ENCODE assay signal across 3 worm cellular contexts in genomic region chrIII:1951388-1951787, ce11.
TF ChIP-seq lines count a peak whose summit lies in the region.

TSS of gene F53A3.7 (plus strand) at chrIII:1951526.

TF ChIP-seq in whole organism, L1 larva, 84 proteins besides CTCF, POLR2A, EP300 and RAD21 (continued from another document and continues in another):
- TF ChIP-seq jun-1 (tag; optimal IDR thresholded peaks at IDR 0.05; lab: Kevin White, UChicago) = no peak
- no peak for TF ChIP-seq nhr-28 (tag; optimal IDR thresholded peaks at IDR 0.05; lab: Kevin White, UChicago)
- no peak for TF ChIP-seq unc-30 (tag; optimal IDR thresholded peaks at IDR 0.05; lab: Kevin White, UChicago)
- TF ChIP-seq ztf-4 (tag; optimal IDR thresholded peaks at IDR 0.05; lab: Kevin White, UChicago) = no peak
- TF ChIP-seq lir-3 (tag; optimal IDR thresholded peaks at IDR 0.05; lab: Kevin White, UChicago; ENCODE audit: poor library complexity) = no peak
- TF ChIP-seq nhr-85 (tag; lab: Kevin White, UChicago) = peak; percentile 63
- TF ChIP-seq nhr-12 (tag; optimal IDR thresholded peaks at IDR 0.05; lab: Kevin White, UChicago) = no peak
- no peak for TF ChIP-seq unc-62 (GFP tag; optimal IDR thresholded peaks at IDR 0.05; lab: Kevin White, UChicago)
- TF ChIP-seq nhr-76 (tag; optimal IDR thresholded peaks at IDR 0.05; lab: Kevin White, UChicago) = no peak
- TF ChIP-seq nhr-71 (tag; optimal IDR thresholded peaks at IDR 0.05; lab: Kevin White, UChicago) = no peak
- TF ChIP-seq tlp-1 (tag; optimal IDR thresholded peaks at IDR 0.05; lab: Kevin White, UChicago) = no peak
- TF ChIP-seq lin-35 (GFP tag; optimal IDR thresholded peaks at IDR 0.05; lab: Kevin White, UChicago) = no peak
- no peak for TF ChIP-seq pqm-1 (tag; optimal IDR thresholded peaks at IDR 0.05; lab: Kevin White, UChicago)
- no peak for TF ChIP-seq sup-37 (GFP tag; optimal IDR thresholded peaks at IDR 0.05; lab: Kevin White, UChicago)
- no peak for TF ChIP-seq fkh-8 (tag; optimal IDR thresholded peaks at IDR 0.05; lab: Kevin White, UChicago)
- TF ChIP-seq ztf-11 (tag; optimal IDR thresholded peaks at IDR 0.05; lab: Kevin White, UChicago) = no peak
- TF ChIP-seq Y116A8C.19 (tag; optimal IDR thresholded peaks at IDR 0.05; lab: Kevin White, UChicago; ENCODE audit: borderline replicate concordance) = no peak
- no peak for TF ChIP-seq zip-4 (GFP tag; optimal IDR thresholded peaks at IDR 0.05; lab: Kevin White, UChicago)
- TF ChIP-seq snu-23 (GFP tag; optimal IDR thresholded peaks at IDR 0.05; lab: Kevin White, UChicago) = no peak
- TF ChIP-seq swsn-7 (tag; optimal IDR thresholded peaks at IDR 0.05; lab: Kevin White, UChicago) = peak; percentile 4
- TF ChIP-seq alr-1 (tag; optimal IDR thresholded peaks at IDR 0.05; lab: Kevin White, UChicago; ENCODE audit: borderline replicate concordance) = no peak
- no peak for TF ChIP-seq egl-13 (tag; optimal IDR thresholded peaks at IDR 0.05; lab: Kevin White, UChicago)
- TF ChIP-seq ceh-90 (tag; optimal IDR thresholded peaks at IDR 0.05; lab: Kevin White, UChicago) = no peak
- TF ChIP-seq grh-1 (GFP tag; IDR thresholded peaks at IDR 0.05; lab: Robert Waterston, UW) = no peak
- no peak for TF ChIP-seq ceh-82 (tag; optimal IDR thresholded peaks at IDR 0.05; lab: Kevin White, UChicago)
- TF ChIP-seq fkh-4 (tag; optimal IDR thresholded peaks at IDR 0.05; lab: Kevin White, UChicago; ENCODE audit: borderline replicate concordance) = no peak
- no peak for TF ChIP-seq mdl-1 (tag; optimal IDR thresholded peaks at IDR 0.05; lab: Kevin White, UChicago)
- TF ChIP-seq C34B4.2 (tag; optimal IDR thresholded peaks at IDR 0.05; lab: Kevin White, UChicago) = no peak
- TF ChIP-seq aha-1 (tag; optimal IDR thresholded peaks at IDR 0.05; lab: Kevin White, UChicago) = no peak
- peak; percentile 18 for TF ChIP-seq nhr-90 (tag; optimal IDR thresholded peaks at IDR 0.05; lab: Kevin White, UChicago; ENCODE audit: poor library complexity)
- TF ChIP-seq irx-1 (tag; optimal IDR thresholded peaks at IDR 0.05; lab: Kevin White, UChicago) = no peak
- TF ChIP-seq F16B12.6 (tag; optimal IDR thresholded peaks at IDR 0.05; lab: Kevin White, UChicago) = no peak
- no peak for TF ChIP-seq aly-2 (tag; optimal IDR thresholded peaks at IDR 0.05; lab: Kevin White, UChicago)
- no peak for TF ChIP-seq lin-15B (tag; optimal IDR thresholded peaks at IDR 0.05; lab: Kevin White, UChicago)
- peak; percentile 1 for TF ChIP-seq efl-3 (GFP tag; optimal IDR thresholded peaks at IDR 0.05; lab: Kevin White, UChicago)
- no peak for TF ChIP-seq fkh-10 (GFP tag; optimal IDR thresholded peaks at IDR 0.05; lab: Kevin White, UChicago)
- no peak for TF ChIP-seq nhr-77 (tag; optimal IDR thresholded peaks at IDR 0.05; lab: Kevin White, UChicago)
- TF ChIP-seq blmp-1 (tag; optimal IDR thresholded peaks at IDR 0.05; lab: Kevin White, UChicago) = no peak
- no peak for TF ChIP-seq pag-3 (tag; optimal IDR thresholded peaks at IDR 0.05; lab: Kevin White, UChicago; ENCODE audit: borderline replicate concordance, insufficient read depth)
- no peak for TF ChIP-seq C16A3.4 (tag; optimal IDR thresholded peaks at IDR 0.05; lab: Kevin White, UChicago)
- no peak for TF ChIP-seq ets-5 (GFP tag; IDR thresholded peaks at IDR 0.05; lab: Robert Waterston, UW)
- TF ChIP-seq egl-27 (tag; optimal IDR thresholded peaks at IDR 0.05; lab: Kevin White, UChicago) = peak in 1 of 2 experiments; percentile 14
- peak; percentile 8 to 22 for TF ChIP-seq efl-1 (optimal IDR thresholded peaks at IDR 0.05; lab: Kevin White, UChicago)
- TF ChIP-seq efl-1 (GFP tag; optimal IDR thresholded peaks at IDR 0.05 in 1 of 2; lab: Kevin White, UChicago) = peak in 1 of 2 experiments; percentile 86
- no peak for TF ChIP-seq nhr-84 (tag; optimal IDR thresholded peaks at IDR 0.05; lab: Kevin White, UChicago)

TF ChIP-seq in whole organism, L4 larva, 104 proteins besides CTCF, POLR2A, EP300 and RAD21 (continued from another document):
- TF ChIP-seq set-16 (GFP tag; IDR thresholded peaks at IDR 0.05; lab: Robert Waterston, UW) = no peak
- peak; percentile 41; the same call in 1 of the 2 replicates for TF ChIP-seq tra-1 (GFP tag; IDR thresholded peaks at IDR 0.05; lab: Robert Waterston, UW)
- no peak for TF ChIP-seq lin-13 (GFP tag; optimal IDR thresholded peaks at IDR 0.05; lab: Kevin White, UChicago)
- TF ChIP-seq nhr-76 (tag; optimal IDR thresholded peaks at IDR 0.05; lab: Kevin White, UChicago) = no peak
- peak in 1 of 2 experiments; percentile 45; a peak in 1 of 4 replicates for TF ChIP-seq madf-5 (GFP tag; IDR thresholded peaks at IDR 0.05; lab: Robert Waterston, UW)
- TF ChIP-seq hlh-30 (tag; optimal IDR thresholded peaks at IDR 0.05; lab: Kevin White, UChicago; ENCODE audit: insufficient read depth) = no peak
- TF ChIP-seq T20F7.1 (GFP tag; optimal IDR thresholded peaks at IDR 0.05; lab: Kevin White, UChicago) = peak; percentile 58
- peak; percentile 60 for TF ChIP-seq nhr-111 (GFP tag; optimal IDR thresholded peaks at IDR 0.05; lab: Kevin White, UChicago)
- TF ChIP-seq nhr-25 (tag; optimal IDR thresholded peaks at IDR 0.05; lab: Kevin White, UChicago; ENCODE audit: borderline replicate concordance, insufficient read depth) = no peak
- TF ChIP-seq T26A8.4 (GFP tag; IDR thresholded peaks at IDR 0.05; lab: Robert Waterston, UW) = no peak
- TF ChIP-seq sdz-12 (GFP tag; optimal IDR thresholded peaks at IDR 0.05; lab: Kevin White, UChicago) = peak; percentile 63
- TF ChIP-seq zag-1 (tag; optimal IDR thresholded peaks at IDR 0.05; lab: Kevin White, UChicago) = no peak
- TF ChIP-seq tag-97 (GFP tag; IDR thresholded peaks at IDR 0.05; lab: Robert Waterston, UW) = no peak
- peak; percentile 74 for TF ChIP-seq Y48G9A.11 (GFP tag; IDR thresholded peaks at IDR 0.05; lab: Robert Waterston, UW)
- no peak for TF ChIP-seq daf-16 (GFP tag; optimal IDR thresholded peaks at IDR 0.05; lab: Kevin White, UChicago)
- TF ChIP-seq daf-16 (tag; optimal IDR thresholded peaks at IDR 0.05; lab: Kevin White, UChicago) = peak; percentile 38
- TF ChIP-seq Y105C5A.15 (GFP tag; IDR thresholded peaks at IDR 0.05; lab: Robert Waterston, UW) = peak; percentile 67; the same call in 1 of the 2 replicates
- TF ChIP-seq skn-1 (tag; optimal IDR thresholded peaks at IDR 0.05; lab: Kevin White, UChicago) = no peak
- 0 out of 2 replicates have a peak, but pooled peaks have one; percentile 60 for TF ChIP-seq nhr-42 (GFP tag; IDR thresholded peaks at IDR 0.05; lab: Robert Waterston, UW)
- TF ChIP-seq ama-1 (optimal IDR thresholded peaks at IDR 0.05; lab: Kevin White, UChicago) = peak; percentile 64
- TF ChIP-seq pqm-1 (tag; optimal IDR thresholded peaks at IDR 0.05; lab: Kevin White, UChicago) = no peak
- TF ChIP-seq aha-1 (tag; lab: Kevin White, UChicago) = peak; percentile 81
- no peak for TF ChIP-seq ceh-32 (tag; optimal IDR thresholded peaks at IDR 0.05; lab: Kevin White, UChicago; ENCODE audit: poor library complexity)
- TF ChIP-seq F49E8.2 (tag; optimal IDR thresholded peaks at IDR 0.05; lab: Kevin White, UChicago; ENCODE audit: borderline replicate concordance) = peak; percentile 30
- peak; percentile 61; the same call in 1 of the 2 replicates for TF ChIP-seq D1046.2 (GFP tag; IDR thresholded peaks at IDR 0.05; lab: Robert Waterston, UW)
- TF ChIP-seq lin-1 (GFP tag; IDR thresholded peaks at IDR 0.05; lab: Robert Waterston, UW) = 0 out of 2 replicates have a peak, but pooled peaks have one; percentile 7
- TF ChIP-seq rbr-2 (tag; optimal IDR thresholded peaks at IDR 0.05; lab: Kevin White, UChicago) = peak; percentile 9
- peak; percentile 45; the same call in 1 of the 2 replicates for TF ChIP-seq zfp-3 (GFP tag; conservative IDR thresholded peaks at IDR 0.05; lab: Robert Waterston, UW)

TF ChIP-seq in whole organism, young adult, 124 proteins besides CTCF, POLR2A, EP300 and RAD21 (continued from another document and continues in another):
- TF ChIP-seq lin-40 (tag; optimal IDR thresholded peaks at IDR 0.05; lab: Kevin White, UChicago) = no peak
- TF ChIP-seq snpc-3.4 (tag; optimal IDR thresholded peaks at IDR 0.05; lab: Kevin White, UChicago) = peak; percentile 72
- TF ChIP-seq madf-10 (tag; optimal IDR thresholded peaks at IDR 0.05; lab: Kevin White, UChicago) = no peak
- TF ChIP-seq lsy-27 (tag; optimal IDR thresholded peaks at IDR 0.05; lab: Kevin White, UChicago; ENCODE audit: borderline replicate concordance, insufficient read depth) = no peak
- no peak for TF ChIP-seq athp-1 (tag; optimal IDR thresholded peaks at IDR 0.05; lab: Kevin White, UChicago)
- no peak for TF ChIP-seq akir-1 (GFP tag; optimal IDR thresholded peaks at IDR 0.05; lab: Kevin White, UChicago)
- TF ChIP-seq cebp-1 (GFP tag; IDR thresholded peaks at IDR 0.05; lab: Robert Waterston, UW) = no peak
- TF ChIP-seq cebp-1 (tag; optimal IDR thresholded peaks at IDR 0.05; lab: Kevin White, UChicago) = no peak
- TF ChIP-seq F10E7.11 (tag; optimal IDR thresholded peaks at IDR 0.05; lab: Kevin White, UChicago) = no peak
- TF ChIP-seq lin-54 (GFP tag; optimal IDR thresholded peaks at IDR 0.05; lab: Kevin White, UChicago) = peak; percentile 43
- TF ChIP-seq mes-4 (tag; optimal IDR thresholded peaks at IDR 0.05; lab: Kevin White, UChicago) = no peak
- peak; percentile 30; the same call in 1 of the 2 replicates for TF ChIP-seq ceh-100 (GFP tag; IDR thresholded peaks at IDR 0.05; lab: Robert Waterston, UW)
- TF ChIP-seq ceh-58 (GFP tag; IDR thresholded peaks at IDR 0.05; lab: Robert Waterston, UW) = no peak
- no peak for TF ChIP-seq nhr-90 (tag; optimal IDR thresholded peaks at IDR 0.05; lab: Kevin White, UChicago)
- no peak for TF ChIP-seq fkh-3 (tag; optimal IDR thresholded peaks at IDR 0.05; lab: Kevin White, UChicago)
- TF ChIP-seq hlh-12 (tag; optimal IDR thresholded peaks at IDR 0.05; lab: Kevin White, UChicago) = no peak
- no peak for TF ChIP-seq nhr-27 (tag; optimal IDR thresholded peaks at IDR 0.05; lab: Kevin White, UChicago)
- TF ChIP-seq chd-7 (tag; optimal IDR thresholded peaks at IDR 0.05; lab: Kevin White, UChicago) = no peak
- peak; percentile 17 for TF ChIP-seq tbp1 (GFP tag; optimal IDR thresholded peaks at IDR 0.05; lab: Kevin White, UChicago)
- no peak for TF ChIP-seq sptf-2 (GFP tag; optimal IDR thresholded peaks at IDR 0.05; lab: Kevin White, UChicago)
- TF ChIP-seq aptf-3 (GFP tag; IDR thresholded peaks at IDR 0.05; lab: Robert Waterston, UW) = no peak
- no peak for TF ChIP-seq snpc-1.1 (tag; optimal IDR thresholded peaks at IDR 0.05; lab: Kevin White, UChicago; ENCODE audit: insufficient read depth)
- no peak for TF ChIP-seq D2030.7 (GFP tag; IDR thresholded peaks at IDR 0.05; lab: Robert Waterston, UW)
- no peak for TF ChIP-seq ztf-25 (GFP tag; IDR thresholded peaks at IDR 0.05; lab: Robert Waterston, UW)
- TF ChIP-seq lag-1 (GFP tag; IDR thresholded peaks at IDR 0.05; lab: Robert Waterston, UW) = no peak
- no peak for TF ChIP-seq hlh-26 (GFP tag; conservative IDR thresholded peaks at IDR 0.05; lab: Robert Waterston, UW)
- no peak for TF ChIP-seq ztf-28 (GFP tag; IDR thresholded peaks at IDR 0.05; lab: Robert Waterston, UW)
- peak; percentile 0 for TF ChIP-seq tlf-1 (GFP tag; optimal IDR thresholded peaks at IDR 0.05; lab: Kevin White, UChicago)
- no peak for TF ChIP-seq bed-1 (GFP tag; IDR thresholded peaks at IDR 0.05; lab: Robert Waterston, UW)
- TF ChIP-seq ztf-22 (GFP tag; optimal IDR thresholded peaks at IDR 0.05; lab: Kevin White, UChicago) = no peak
- TF ChIP-seq B0336.3 (GFP tag; IDR thresholded peaks at IDR 0.05; lab: Robert Waterston, UW) = peak; percentile 89
- TF ChIP-seq egl-44 (GFP tag; IDR thresholded peaks at IDR 0.05; lab: Robert Waterston, UW) = no peak
- TF ChIP-seq F37B4.10 (GFP tag; IDR thresholded peaks at IDR 0.05; lab: Robert Waterston, UW) = no peak
- TF ChIP-seq F49E8.2 (tag; optimal IDR thresholded peaks at IDR 0.05; lab: Kevin White, UChicago; ENCODE audit: insufficient read depth) = no peak
- no peak for TF ChIP-seq nhr-120 (GFP tag; IDR thresholded peaks at IDR 0.05; lab: Robert Waterston, UW)
- peak; percentile 63 for TF ChIP-seq repo-1 (tag; optimal IDR thresholded peaks at IDR 0.05; lab: Kevin White, UChicago)
- TF ChIP-seq F57A8.1 (GFP tag; optimal IDR thresholded peaks at IDR 0.05; lab: Kevin White, UChicago) = no peak
- TF ChIP-seq F22D6.2 (tag; optimal IDR thresholded peaks at IDR 0.05; lab: Kevin White, UChicago) = no peak
- TF ChIP-seq ceh-40 (GFP tag; IDR thresholded peaks at IDR 0.05; lab: Robert Waterston, UW) = no peak
- no peak for TF ChIP-seq ets-4 (GFP tag; optimal IDR thresholded peaks at IDR 0.05; lab: Kevin White, UChicago)
- TF ChIP-seq attf-3 (GFP tag; conservative IDR thresholded peaks at IDR 0.05; lab: Robert Waterston, UW) = no peak
- TF ChIP-seq nhr-80 (tag; optimal IDR thresholded peaks at IDR 0.05; lab: Kevin White, UChicago) = no peak
- TF ChIP-seq snpc-1.3 (tag; optimal IDR thresholded peaks at IDR 0.05; lab: Kevin White, UChicago; ENCODE audit: insufficient read depth) = no peak
- TF ChIP-seq Y53G8AR.9 (GFP tag; conservative IDR thresholded peaks at IDR 0.05; lab: Robert Waterston, UW) = peak; percentile 69; the same call in 1 of the 2 replicates
- no peak; the same call in 1 of the 2 replicates for TF ChIP-seq rcor-1 (GFP tag; IDR thresholded peaks at IDR 0.05; lab: Robert Waterston, UW)
- TF ChIP-seq dpff-1 (tag; optimal IDR thresholded peaks at IDR 0.05; lab: Kevin White, UChicago) = no peak
- no peak for TF ChIP-seq ZK185.1 (tag; optimal IDR thresholded peaks at IDR 0.05; lab: Kevin White, UChicago; ENCODE audit: poor library complexity, severe bottlenecking)
- TF ChIP-seq let-607 (tag; optimal IDR thresholded peaks at IDR 0.05; lab: Kevin White, UChicago) = no peak
- no peak for TF ChIP-seq K11D2.4 (GFP tag; IDR thresholded peaks at IDR 0.05; lab: Robert Waterston, UW)
- no peak for TF ChIP-seq nfyb-1 (GFP tag; IDR thresholded peaks at IDR 0.05; lab: Robert Waterston, UW)
- no peak for TF ChIP-seq bed-2 (GFP tag; IDR thresholded peaks at IDR 0.05; lab: Robert Waterston, UW)
- no peak for TF ChIP-seq Y79H2A.3 (GFP tag; conservative IDR thresholded peaks at IDR 0.05; lab: Robert Waterston, UW)
- no peak for TF ChIP-seq egrh-3 (GFP tag; IDR thresholded peaks at IDR 0.05; lab: Robert Waterston, UW)
- peak in 1 of 3 experiments; percentile 1 for TF ChIP-seq lin-35 (GFP tag; optimal IDR thresholded peaks at IDR 0.05; lab: Kevin White, UChicago)
- TF ChIP-seq nhr-179 (tag; optimal IDR thresholded peaks at IDR 0.05; lab: Kevin White, UChicago) = peak; percentile 14
- no peak for TF ChIP-seq pha-4 (tag; optimal IDR thresholded peaks at IDR 0.05; lab: Kevin White, UChicago)
- no peak for TF ChIP-seq B0019.2 (GFP tag; conservative IDR thresholded peaks at IDR 0.05; lab: Robert Waterston, UW)
- no peak for TF ChIP-seq aptf-2 (GFP tag; conservative IDR thresholded peaks at IDR 0.05; lab: Robert Waterston, UW)
- TF ChIP-seq ceh-91 (GFP tag; IDR thresholded peaks at IDR 0.05; lab: Robert Waterston, UW) = no peak
- TF ChIP-seq snpc-4 (GFP tag; optimal IDR thresholded peaks at IDR 0.05; lab: Kevin White, UChicago) = no peak
- peak in 1 of 4 experiments; percentile 37 for TF ChIP-seq snpc-4 (tag; optimal IDR thresholded peaks at IDR 0.05; lab: Kevin White, UChicago)
- 0 out of 2 replicates have a peak, but pooled peaks have one; percentile 40 for TF ChIP-seq pbrm-1 (GFP tag; IDR thresholded peaks at IDR 0.05; lab: Robert Waterston, UW)
- TF ChIP-seq lir-1 (GFP tag; conservative IDR thresholded peaks at IDR 0.05; lab: Robert Waterston, UW) = no peak
- peak; percentile 50 for TF ChIP-seq atf-7 (tag; optimal IDR thresholded peaks at IDR 0.05; lab: Kevin White, UChicago)
- peak; percentile 53; the same call in 1 of the 2 replicates for TF ChIP-seq Y56A3A.18 (GFP tag; IDR thresholded peaks at IDR 0.05; lab: Robert Waterston, UW)
- TF ChIP-seq unc-130 (GFP tag; optimal IDR thresholded peaks at IDR 0.05; lab: Kevin White, UChicago) = peak; percentile 41
- no peak for TF ChIP-seq rec-8 (tag; optimal IDR thresholded peaks at IDR 0.05; lab: Kevin White, UChicago)
- TF ChIP-seq ama-1 (optimal IDR thresholded peaks at IDR 0.05; lab: Kevin White, UChicago) = no peak
- peak in 1 of 2 experiments; percentile 57 for TF ChIP-seq ama-1 (GFP tag; optimal IDR thresholded peaks at IDR 0.05; lab: Kevin White, UChicago)
- no peak for TF ChIP-seq F57C9.4 (tag; optimal IDR thresholded peaks at IDR 0.05; lab: Kevin White, UChicago)
